Worm (Caenorhabditis elegans) whole organism, late embryonic: ENCODE data around the gene atg-18.

Experiments
- nhr-11 ChIP-seq: fragments of 150-350 bp; optimal IDR thresholded peaks from 2 replicates; lab custom pipeline; 2014; ENCODE audit warnings: missing biosample characterization, missing genetic modification characterization
- npax-4 ChIP-seq: sonication (generic microtip); optimal IDR thresholded peaks from 2 replicates; lab custom pipeline; 2016; ENCODE audit warnings: missing genetic modification characterization, missing compliant biosample characterization
- ttx-3 ChIP-seq: sonication (generic microtip); optimal IDR thresholded peaks from 2 replicates; lab custom pipeline; 2016; ENCODE audit warnings: missing genetic modification reagents, missing genetic modification characterization, missing compliant biosample characterization

DNA sequence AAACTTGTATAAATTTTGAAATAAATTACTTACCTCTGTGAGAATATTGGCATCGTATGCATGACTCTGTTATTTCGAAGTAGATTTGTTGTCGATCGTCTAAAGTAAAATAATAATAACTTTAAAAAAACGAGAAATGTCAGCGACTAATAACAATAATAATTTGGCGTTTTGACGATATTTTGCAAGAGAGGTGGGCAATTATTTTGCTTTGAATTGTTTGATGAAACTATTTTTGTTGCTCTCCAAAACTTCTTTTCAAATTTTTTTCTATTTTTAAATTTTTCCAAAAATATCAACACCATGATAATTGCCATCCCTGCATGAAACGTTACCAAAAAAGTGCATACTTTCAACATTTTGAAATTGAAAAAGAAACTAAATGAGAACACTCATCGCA lies 31.9 kb downstream of the atg-18 start, which contains the start of gene F41E6.7:
- TF ChIP-seq npax-4: no peak
- no peak for TF ChIP-seq nhr-11
- no peak for TF ChIP-seq ttx-3
